Worm (Caenorhabditis elegans): Measurements from ENCODE around the gene ZK1320.11.

ZK1320.11 gene

ce11 chrII:9674678-9675077, 7.3 kb downstream of the ZK1320.11 start, which contains the start of gene arc-1:
arc-1 (plus strand) TSS chrII:9674978.
- TF ChIP-seq dve-1 (tag; optimal IDR thresholded peaks at IDR 0.05), result no peak
- TF ChIP-seq ceh-45 (GFP tag; IDR thresholded peaks at IDR 0.05), result no peak
- TF ChIP-seq pat-9 (tag; optimal IDR thresholded peaks at IDR 0.05), result no peak
- no peak for TF ChIP-seq K09A11.1 (tag; optimal IDR thresholded peaks at IDR 0.05; ENCODE audit: insufficient read depth)

ce11 chrII:9677470-9677869, 10.0 kb downstream of the ZK1320.11 start:
- TF ChIP-seq fax-1 (tag; optimal IDR thresholded peaks at IDR 0.05), result no peak
- TF ChIP-seq hlh-8 (tag; optimal IDR thresholded peaks at IDR 0.05), result no peak
- no peak for TF ChIP-seq syd-9 (tag; optimal IDR thresholded peaks at IDR 0.05)
- no peak for TF ChIP-seq nhr-11 (tag; optimal IDR thresholded peaks at IDR 0.05)
- no peak for TF ChIP-seq K02D7.2 (tag; optimal IDR thresholded peaks at IDR 0.05)

ce11 chrII:9679842-9680241, 12.4 kb downstream of the ZK1320.11 start:
- TF ChIP-seq pha-4 (tag; optimal IDR thresholded peaks at IDR 0.05) (no peak), ceh-14 (tag; optimal IDR thresholded peaks at IDR 0.05) (no peak), ceh-31 (tag; optimal IDR thresholded peaks at IDR 0.05) (no peak), eyg-1 (tag; optimal IDR thresholded peaks at IDR 0.05) (no peak), ceh-22 (tag; optimal IDR thresholded peaks at IDR 0.05) (no peak), ceh-18 (tag; optimal IDR thresholded peaks at IDR 0.05) (no peak), madf-2 (tag; optimal IDR thresholded peaks at IDR 0.05) (no peak), nhr-232 (tag; optimal IDR thresholded peaks at IDR 0.05) (no peak), nhr-11 (tag; optimal IDR thresholded peaks at IDR 0.05) (no peak)

ce11 chrII:9680493-9680892, 13.1 kb downstream of the ZK1320.11 start, which contains the start of gene ZK1320.13:
ZK1320.13 (plus strand) TSS chrII:9680793.
- TF ChIP-seq hlh-15 (tag; optimal IDR thresholded peaks at IDR 0.05), result no peak
- TF ChIP-seq ceh-6 (GFP tag; optimal IDR thresholded peaks at IDR 0.05), result no peak
- no peak for TF ChIP-seq tbx-2 (tag; optimal IDR thresholded peaks at IDR 0.05)
- no peak for TF ChIP-seq hlh-30 (tag; optimal IDR thresholded peaks at IDR 0.05; ENCODE audit: insufficient read depth)
- no peak for TF ChIP-seq pha-2 (tag; optimal IDR thresholded peaks at IDR 0.05)
- no peak for TF ChIP-seq pax-1 (tag; optimal IDR thresholded peaks at IDR 0.05)
- TF ChIP-seq pag-3 (tag; optimal IDR thresholded peaks at IDR 0.05; ENCODE audit: borderline replicate concordance), result no peak
- no peak for TF ChIP-seq ceh-22 (tag; optimal IDR thresholded peaks at IDR 0.05)

ce11 chrII:9682044-9682443, 14.6 kb downstream of the ZK1320.11 start:
- TF ChIP-seq ahr-1 (tag; optimal IDR thresholded peaks at IDR 0.05), result no peak
- peak; percentile 50 for TF ChIP-seq unc-42 (tag; optimal IDR thresholded peaks at IDR 0.05)

- TF ChIP-seq unc-86 (tag; optimal IDR thresholded peaks at IDR 0.05), result no peak
- TF ChIP-seq sox-2 (GFP tag; IDR thresholded peaks at IDR 0.05), result no peak
- TF ChIP-seq syd-9 (tag; optimal IDR thresholded peaks at IDR 0.05), result no peak
- no peak for TF ChIP-seq sdc-2 (tag; optimal IDR thresholded peaks at IDR 0.05)
- no peak for TF ChIP-seq pros-1 (tag; optimal IDR thresholded peaks at IDR 0.05)
- no peak for TF ChIP-seq ref-2 (tag; optimal IDR thresholded peaks at IDR 0.05)
- TF ChIP-seq eyg-1 (tag; optimal IDR thresholded peaks at IDR 0.05), result no peak
- TF ChIP-seq elt-4 (tag; optimal IDR thresholded peaks at IDR 0.05), result no peak
- no peak for TF ChIP-seq ceh-24 (tag; optimal IDR thresholded peaks at IDR 0.05)
- no peak for TF ChIP-seq ceh-9 (tag; optimal IDR thresholded peaks at IDR 0.05)
- TF ChIP-seq ceh-18 (tag; optimal IDR thresholded peaks at IDR 0.05), result no peak
- no peak for TF ChIP-seq pha-2 (tag; optimal IDR thresholded peaks at IDR 0.05)
- TF ChIP-seq lim-6 (tag; optimal IDR thresholded peaks at IDR 0.05), result no peak
- TF ChIP-seq unc-42 (tag; optimal IDR thresholded peaks at IDR 0.05), result no peak
- no peak for TF ChIP-seq odd-2 (tag; optimal IDR thresholded peaks at IDR 0.05)
- no peak for TF ChIP-seq ceh-19 (GFP tag; optimal IDR thresholded peaks at IDR 0.05)
- TF ChIP-seq hlh-8 (tag; optimal IDR thresholded peaks at IDR 0.05), result no peak
- no peak for TF ChIP-seq ztf-16 (tag; optimal IDR thresholded peaks at IDR 0.05)
- TF ChIP-seq K09A11.1 (tag; optimal IDR thresholded peaks at IDR 0.05; ENCODE audit: insufficient read depth), result no peak
Measured at ce11 chrII:9684175-9684574, 16.8 kb downstream of the ZK1320.11 start.
